Fruit fly (Drosophila melanogaster) whole organism, adult: Measurements from ENCODE around the gene Cog7.
A peak's percentile ranks its signal among the peaks of the same experiment; 100 is the strongest.
"Not testable (repeated sequence)": the region's sequence is repeated elsewhere in the genome, so short reads cannot be mapped to it uniquely, and the experiment has no call there.

Source experiments
- CG11617 ChIP-seq: fragments of 200-800 bp; sonication (Bioruptor generic); optimal IDR thresholded peaks from 2 replicates; lab custom pipeline; 2017; ENCODE audit warnings: mild to moderate bottlenecking, missing biosample characterization, missing genetic modification reagents, missing genetic modification characterization
- CG12768 ChIP-seq: fragments of 200-800 bp; sonication (Bioruptor generic); optimal IDR thresholded peaks from 2 replicates; lab custom pipeline; 2017; ENCODE audit warnings: missing biosample characterization, missing genetic modification characterization, mild to moderate bottlenecking, moderate library complexity, missing genetic modification reagents
- CG14711 ChIP-seq: fragments of 200-800 bp; sonication (Bioruptor generic); optimal IDR thresholded peaks from 2 replicates; lab custom pipeline; 2018; ENCODE audit warnings: missing biosample characterization, mild to moderate bottlenecking, missing genetic modification characterization, moderate library complexity
- CG1620 ChIP-seq: fragments of 200-800 bp; sonication (Bioruptor generic); optimal IDR thresholded peaks from 2 replicates; lab custom pipeline; 2016; ENCODE audit warnings: missing biosample characterization, missing genetic modification characterization
- CG33017 ChIP-seq: fragments of 200-800 bp; sonication (Bioruptor generic); optimal IDR thresholded peaks from 2 replicates; lab custom pipeline; 2018; ENCODE audit warnings: missing biosample characterization, mild to moderate bottlenecking, missing genetic modification characterization, moderate library complexity
- CG5204 ChIP-seq: fragments of 200-800 bp; sonication (Bioruptor generic); optimal IDR thresholded peaks from 2 replicates; lab custom pipeline; 2016; ENCODE audit warnings: missing biosample characterization, missing genetic modification characterization
- CG7045 ChIP-seq: fragments of 200-800 bp; sonication (Bioruptor generic); optimal IDR thresholded peaks from 2 replicates; lab custom pipeline; 2017; ENCODE audit warnings: missing biosample characterization, mild to moderate bottlenecking, missing genetic modification characterization
- CG7101 ChIP-seq: fragments of 200-800 bp; sonication (Bioruptor generic); optimal IDR thresholded peaks from 2 replicates; lab custom pipeline; 2018; ENCODE audit warnings: missing biosample characterization, mild to moderate bottlenecking, missing genetic modification characterization, moderate library complexity
- Clk ChIP-seq: fragments of 200-800 bp; sonication (Bioruptor generic); optimal IDR thresholded peaks from 2 replicates; lab custom pipeline; 2017; ENCODE audit warnings: missing biosample characterization, missing genetic modification characterization
- Crg-1 ChIP-seq: fragments of 200-800 bp; sonication (Bioruptor generic); optimal IDR thresholded peaks from 2 replicates; lab custom pipeline; 2016; ENCODE audit warnings: missing biosample characterization, missing genetic modification characterization
- Hr96 ChIP-seq: fragments of 200-800 bp; sonication (Bioruptor generic); optimal IDR thresholded peaks from 2 replicates; lab custom pipeline; 2016; ENCODE audit warnings: missing biosample characterization, missing genetic modification characterization
- Mnt ChIP-seq: fragments of 200-800 bp; sonication (Bioruptor generic); optimal IDR thresholded peaks from 2 replicates; lab custom pipeline; 2016; ENCODE audit warnings: missing biosample characterization, mild to moderate bottlenecking, missing genetic modification characterization
- bab1 ChIP-seq: fragments of 200-800 bp; sonication (Bioruptor generic); optimal IDR thresholded peaks from 3 replicates; lab custom pipeline; 2019; ENCODE audit warnings: missing biosample characterization, mild to moderate bottlenecking, missing genetic modification characterization, moderate library complexity
- cic ChIP-seq: fragments of 200-800 bp; sonication (Bioruptor generic); optimal IDR thresholded peaks from 2 replicates; lab custom pipeline; 2017; ENCODE audit warnings: missing biosample characterization, mild to moderate bottlenecking, missing genetic modification characterization, moderate library complexity
- cnc ChIP-seq, 2 experiments: fragments of >200 bp; optimal IDR thresholded peaks; 2 replicates each; lab custom pipeline; 2017
- kay ChIP-seq: fragments of 200-800 bp; sonication (Bioruptor generic); peaks from one replicate; lab custom pipeline; 2016; ENCODE audit warnings: missing biosample characterization, missing genetic modification characterization, borderline replicate concordance
- ovo ChIP-seq: fragments of 200-800 bp; sonication (Bioruptor generic); optimal IDR thresholded peaks from 2 replicates; lab custom pipeline; 2016; ENCODE audit warnings: missing biosample characterization, missing genetic modification characterization
- pad ChIP-seq: fragments of 200-800 bp; sonication (Bioruptor generic); optimal IDR thresholded peaks from 3 replicates; lab custom pipeline; 2017; ENCODE audit warnings: missing biosample characterization, missing genetic modification characterization, mild to moderate bottlenecking, moderate library complexity, missing genetic modification reagents
- tj ChIP-seq: fragments of 200-800 bp; sonication (Bioruptor generic); optimal IDR thresholded peaks from 3 replicates; lab custom pipeline; 2017; ENCODE audit warnings: missing biosample characterization, mild to moderate bottlenecking, missing genetic modification characterization, moderate library complexity
- toe ChIP-seq: fragments of 200-800 bp; sonication (Bioruptor generic); optimal IDR thresholded peaks from 2 replicates; lab custom pipeline; 2016; ENCODE audit warnings: missing biosample characterization, missing genetic modification characterization

Cog7 gene

dm6 chr3R:29935756-29936155, 2.9 kb upstream of the Cog7 start, which contains the start of the genes eIF2Balpha and Vps13B:
TSS of gene eIF2Balpha (minus strand) at chr3R:29935888.
TSS of gene Vps13B (plus strand) at chr3R:29935978.
- no peak for TF ChIP-seq Crg-1
- no peak for TF ChIP-seq Mnt (GFP tag; lab: Kevin White, UChicago)
- TF ChIP-seq pad (GFP tag; lab: Kevin White, UChicago), result no peak
- TF ChIP-seq CG7101 (tag; lab: Kevin White, UChicago), result no peak
- TF ChIP-seq CG12768 (GFP tag; lab: Kevin White, UChicago), result no peak
- TF ChIP-seq CG1620, result no peak
- TF ChIP-seq Hr96, result no peak
- no peak for TF ChIP-seq toe (GFP tag; lab: Kevin White, UChicago)
- no peak for TF ChIP-seq ovo (GFP tag; lab: Kevin White, UChicago)
- no peak for TF ChIP-seq CG33017
- peak; percentile 2 for TF ChIP-seq CG11617 (GFP tag; lab: Kevin White, UChicago)
- no peak for TF ChIP-seq CG14711 (tag; lab: Kevin White, UChicago)
- no peak for TF ChIP-seq CG7045 (GFP tag; lab: Kevin White, UChicago)
- TF ChIP-seq Clk, result no peak
- TF ChIP-seq bab1 (GFP tag; lab: Kevin White, UChicago), result peak; percentile 74
- TF ChIP-seq CG5204, result no peak
- no peak for TF ChIP-seq cic

dm6 chr3R:29930286-29930685, 2.6 kb downstream of the Cog7 start, which contains the start of gene alpha-Man-Ic:
TSS of gene alpha-Man-Ic (minus strand) at chr3R:29930386.
- TF ChIP-seq tj (GFP tag; lab: Kevin White, UChicago), result no peak
- no peak for TF ChIP-seq Clk
- TF ChIP-seq bab1 (GFP tag; lab: Kevin White, UChicago), result no peak
- TF ChIP-seq CG5204, result no peak
- TF ChIP-seq ovo (GFP tag; lab: Kevin White, UChicago), result no peak
- no peak for TF ChIP-seq cnc (optimal IDR thresholded peaks at IDR 0.05; lab: Kevin White, UChicago)
- TF ChIP-seq Mnt (GFP tag; lab: Kevin White, UChicago), result no peak
- TF ChIP-seq CG7045 (GFP tag; lab: Kevin White, UChicago), result no peak
- TF ChIP-seq Crg-1, result no peak
- TF ChIP-seq CG11617 (GFP tag; lab: Kevin White, UChicago), result no peak
- no peak for TF ChIP-seq CG1620
- no peak for TF ChIP-seq Hr96
- no peak for TF ChIP-seq CG33017
- TF ChIP-seq pad (GFP tag; lab: Kevin White, UChicago), result no peak
- no peak for TF ChIP-seq kay (GFP tag; lab: Kevin White, UChicago)
- no peak for TF ChIP-seq cic

- no peak for TF ChIP-seq CG7045 (GFP tag; lab: Kevin White, UChicago)
- no peak for TF ChIP-seq CG1620
- no peak for TF ChIP-seq CG14711 (tag; lab: Kevin White, UChicago)
- TF ChIP-seq Crg-1, result no peak
- TF ChIP-seq CG5204, result no peak
Measured at dm6 chr3R:29926955-29927354, 5.9 kb downstream of the Cog7 start, which contains the start of gene CG15522. TSS of gene CG15522 (plus strand) at chr3R:29927255.

dm6 chr3R:29926089-29926488, 6.8 kb downstream of the Cog7 start, which contains the start of gene Jon99Ci:
TSS of gene Jon99Ci (minus strand) at chr3R:29926189.
- TF ChIP-seq CG5204 (no peak), CG7045 (GFP tag; lab: Kevin White, UChicago) (no peak), cic (peak; percentile 64)

dm6 chr3R:29924515-29924914, 8.3 kb downstream of the Cog7 start, which contains the start of gene Jon99Cii:
TSS of gene Jon99Cii (minus strand) at chr3R:29924615.
- not testable (repeated sequence) for TF ChIP-seq cic; bab1 (GFP tag; lab: Kevin White, UChicago); CG14711 (tag; lab: Kevin White, UChicago)

- TF ChIP-seq CG1620, cic, Clk: not testable (repeated sequence)
Measured at dm6 chr3R:29921916-29922315, 10.9 kb downstream of the Cog7 start, which contains the start of gene Jon99Ciii. TSS of gene Jon99Ciii (plus strand) at chr3R:29922216.

dm6 chr3R:29920189-29920588, 12.7 kb downstream of the Cog7 start, which contains the start of gene trp:
TSS of gene trp (minus strand) at chr3R:29920289.
- TF ChIP-seq bab1 (GFP tag; lab: Kevin White, UChicago), result no peak
- no peak for TF ChIP-seq CG7045 (GFP tag; lab: Kevin White, UChicago)
- TF ChIP-seq Crg-1, result no peak
- TF ChIP-seq CG5204, result no peak
- no peak for TF ChIP-seq cnc (optimal IDR thresholded peaks at IDR 0.05; lab: Kevin White, UChicago)
- TF ChIP-seq CG12768 (GFP tag; lab: Kevin White, UChicago), result no peak
- no peak for TF ChIP-seq Hr96
- TF ChIP-seq CG7101 (tag; lab: Kevin White, UChicago), result no peak
- no peak for TF ChIP-seq cic
- TF ChIP-seq kay (GFP tag; lab: Kevin White, UChicago), result no peak
- no peak for TF ChIP-seq CG1620
- TF ChIP-seq Mnt (GFP tag; lab: Kevin White, UChicago), result no peak
- TF ChIP-seq tj (GFP tag; lab: Kevin White, UChicago), result no peak
- no peak for TF ChIP-seq CG14711 (tag; lab: Kevin White, UChicago)
- TF ChIP-seq ovo (GFP tag; lab: Kevin White, UChicago), result no peak
- TF ChIP-seq pad (GFP tag; lab: Kevin White, UChicago), result no peak
